Worm (Caenorhabditis elegans): ENCODE data around the gene arrd-14.

The arrd-14 gene

ce11 chrII:13715733-13716132 is 36.4 kb upstream of the arrd-14 start, which contains the start of gene zipt-2.3:
Gene zipt-2.3, minus strand, starts transcription at chrII:13715879.
- TF ChIP-seq dve-1 (tag; optimal IDR thresholded peaks at IDR 0.05): no peak
- TF ChIP-seq ceh-6 (GFP tag; optimal IDR thresholded peaks at IDR 0.05): no peak
- TF ChIP-seq pat-9 (tag; optimal IDR thresholded peaks at IDR 0.05): no peak
- TF ChIP-seq ama-1 (optimal IDR thresholded peaks at IDR 0.05): no peak
- no peak for TF ChIP-seq ceh-34 (tag; optimal IDR thresholded peaks at IDR 0.05)
- TF ChIP-seq sox-2 (GFP tag; IDR thresholded peaks at IDR 0.05): no peak
- TF ChIP-seq npax-4 (tag; optimal IDR thresholded peaks at IDR 0.05): no peak
- no peak for TF ChIP-seq ceh-48 (tag; optimal IDR thresholded peaks at IDR 0.05)
- TF ChIP-seq unc-86 (tag; optimal IDR thresholded peaks at IDR 0.05): no peak

DNA sequence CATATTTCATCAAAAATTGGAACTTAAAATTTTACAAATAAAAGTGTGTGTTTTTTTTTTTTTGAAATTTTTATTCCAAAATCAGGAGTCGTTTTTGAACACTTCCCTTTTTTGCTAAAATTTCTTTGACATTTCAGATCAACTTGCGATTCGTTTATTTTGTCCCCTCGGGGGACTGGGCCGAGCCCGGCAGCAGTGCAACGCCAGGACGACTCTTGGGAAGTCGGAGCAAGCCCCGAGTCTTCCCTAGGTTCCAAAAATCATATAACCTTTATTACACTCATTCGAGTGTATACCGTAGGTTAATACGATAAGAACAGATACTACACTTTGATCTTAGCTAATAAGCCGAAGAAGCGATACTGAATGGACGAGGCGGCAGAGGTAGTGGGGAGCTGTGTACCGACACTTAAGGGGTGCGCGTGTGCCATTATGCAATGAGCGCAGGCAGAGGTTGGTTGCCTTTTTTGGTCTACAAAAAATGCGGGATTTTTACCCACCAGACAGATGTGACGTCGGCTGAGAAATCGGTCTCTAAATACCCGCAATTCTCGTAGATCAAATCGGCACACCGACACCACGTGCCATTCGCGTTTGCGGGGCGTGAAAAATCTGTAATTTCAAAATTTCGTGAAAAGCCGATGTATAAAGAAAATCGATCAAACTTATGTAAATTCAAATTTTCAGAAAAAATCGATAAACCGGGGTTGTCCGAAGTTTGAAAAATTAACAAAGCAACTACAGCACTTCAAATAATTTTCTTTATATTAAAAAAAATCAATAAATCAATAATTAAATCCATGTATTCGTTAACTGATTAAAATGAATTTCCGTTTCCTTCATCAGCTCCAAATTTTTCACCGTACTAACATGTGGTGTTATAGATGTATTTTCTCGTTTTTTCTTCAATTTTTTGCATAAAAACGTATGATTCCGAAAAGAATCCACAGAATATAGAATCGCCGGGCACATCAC is 34.4 kb upstream of the arrd-14 start:
- TF ChIP-seq sox-2 (GFP tag; IDR thresholded peaks at IDR 0.05) (no peak), K02D7.2 (tag; optimal IDR thresholded peaks at IDR 0.05) (no peak), ceh-2 (tag; optimal IDR thresholded peaks at IDR 0.05) (no peak), npax-4 (tag; optimal IDR thresholded peaks at IDR 0.05) (no peak), syd-9 (tag; optimal IDR thresholded peaks at IDR 0.05) (no peak), hlh-6 (tag; optimal IDR thresholded peaks at IDR 0.05) (no peak), ceh-30 (tag; optimal IDR thresholded peaks at IDR 0.05) (no peak), C38D4.7 (GFP tag; optimal IDR thresholded peaks at IDR 0.05) (no peak), ceh-24 (tag; optimal IDR thresholded peaks at IDR 0.05) (no peak), hlh-8 (tag; optimal IDR thresholded peaks at IDR 0.05) (no peak), eyg-1 (tag; optimal IDR thresholded peaks at IDR 0.05) (no peak)

- TF ChIP-seq ceh-45 (GFP tag; IDR thresholded peaks at IDR 0.05) (0 out of 2 replicates have a peak, but pooled peaks have one; percentile 17), pat-9 (tag; optimal IDR thresholded peaks at IDR 0.05) (no peak)
Observed at ce11 chrII:13720650-13721049, 31.5 kb upstream of the arrd-14 start.

DNA sequence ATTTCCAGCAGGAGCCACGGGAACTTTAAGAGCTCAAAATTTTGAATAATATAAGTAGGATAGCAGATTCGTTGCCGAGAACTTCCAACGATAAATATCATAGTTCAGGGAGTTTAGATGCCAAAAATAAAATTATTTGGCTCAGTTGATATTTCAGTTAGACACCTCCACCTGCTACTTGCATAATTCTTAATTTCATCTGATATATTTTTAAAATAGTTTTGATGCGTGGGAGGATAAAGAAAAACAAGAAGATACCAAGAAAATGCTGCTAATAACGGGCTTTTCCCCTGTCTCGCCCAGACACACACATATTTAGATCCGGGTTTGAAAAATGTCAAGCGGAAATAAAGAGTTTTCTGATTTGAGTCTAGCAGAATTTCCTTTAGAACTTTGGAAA is 30.9 kb upstream of the arrd-14 start, which contains the start of gene sre-46:
sre-46 (minus strand) TSS at position 101 of the 400 bp plus-strand sequence.
- TF ChIP-seq K09A11.1 (tag; optimal IDR thresholded peaks at IDR 0.05; ENCODE audit: insufficient read depth): no peak
- TF ChIP-seq lin-11 (tag; optimal IDR thresholded peaks at IDR 0.05): no peak
- no peak for TF ChIP-seq ama-1 (optimal IDR thresholded peaks at IDR 0.05)
- TF ChIP-seq Y22D7AL.16 (tag; optimal IDR thresholded peaks at IDR 0.05): no peak
- TF ChIP-seq ceh-14 (tag; optimal IDR thresholded peaks at IDR 0.05): no peak
- no peak for TF ChIP-seq pat-9 (tag; optimal IDR thresholded peaks at IDR 0.05)

DNA sequence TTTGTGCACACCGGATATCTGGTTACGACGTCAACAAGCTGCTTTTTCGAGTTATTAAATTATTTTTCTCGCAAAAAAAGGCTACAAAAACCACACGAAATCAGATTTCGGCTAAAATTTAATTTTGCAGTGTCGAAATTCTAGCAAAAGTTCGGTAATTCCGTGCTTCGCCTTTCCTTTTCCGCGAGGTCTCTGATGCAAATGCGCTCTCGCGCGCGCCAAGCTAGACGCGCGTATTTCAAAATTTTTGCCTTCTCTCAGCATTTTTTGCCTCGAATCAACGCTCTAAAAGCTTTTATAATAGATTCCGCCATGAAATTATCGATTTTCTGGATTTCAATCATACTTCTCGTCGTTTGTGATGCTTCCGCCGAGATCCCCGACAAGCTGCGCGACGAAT is 29.4 kb upstream of the arrd-14 start, which contains the start of gene Y54G9A.5:
Y54G9A.5 (plus strand) TSS at position 245 of the 400 bp plus-strand sequence.
- TF ChIP-seq K09A11.1 (tag; optimal IDR thresholded peaks at IDR 0.05; ENCODE audit: insufficient read depth) (no peak), ahr-1 (tag; optimal IDR thresholded peaks at IDR 0.05) (no peak), ceh-31 (tag; optimal IDR thresholded peaks at IDR 0.05) (peak; percentile 12), C08G9.2 (tag; optimal IDR thresholded peaks at IDR 0.05) (peak; percentile 14)

- no peak for TF ChIP-seq sdc-2 (tag; optimal IDR thresholded peaks at IDR 0.05)
- TF ChIP-seq unc-86 (tag; optimal IDR thresholded peaks at IDR 0.05): no peak
- TF ChIP-seq ceh-14 (tag; optimal IDR thresholded peaks at IDR 0.05): no peak
- TF ChIP-seq fax-1 (tag; optimal IDR thresholded peaks at IDR 0.05): no peak
- no peak for TF ChIP-seq ceh-30 (tag; optimal IDR thresholded peaks at IDR 0.05)
- TF ChIP-seq ets-4 (tag; optimal IDR thresholded peaks at IDR 0.05): no peak
- no peak for TF ChIP-seq nfya-1 (tag; optimal IDR thresholded peaks at IDR 0.05)
- TF ChIP-seq ceh-24 (tag; optimal IDR thresholded peaks at IDR 0.05): no peak
- TF ChIP-seq rnt-1 (tag; optimal IDR thresholded peaks at IDR 0.05): no peak
- TF ChIP-seq pax-1 (tag; optimal IDR thresholded peaks at IDR 0.05): no peak
- no peak for TF ChIP-seq fkh-10 (GFP tag; optimal IDR thresholded peaks at IDR 0.05)
- TF ChIP-seq tbx-2 (tag; optimal IDR thresholded peaks at IDR 0.05): no peak
- no peak for TF ChIP-seq Y22D7AL.16 (tag; optimal IDR thresholded peaks at IDR 0.05)
- TF ChIP-seq F13H6.1 (tag; optimal IDR thresholded peaks at IDR 0.05): no peak
- TF ChIP-seq nhr-11 (tag; optimal IDR thresholded peaks at IDR 0.05): no peak
- no peak for TF ChIP-seq odd-2 (tag; optimal IDR thresholded peaks at IDR 0.05)
- TF ChIP-seq hlh-13 (GFP tag; optimal IDR thresholded peaks at IDR 0.05): no peak
- no peak for TF ChIP-seq pat-9 (tag; optimal IDR thresholded peaks at IDR 0.05)
- TF ChIP-seq pha-4 (tag; optimal IDR thresholded peaks at IDR 0.05): no peak
- TF ChIP-seq ceh-9 (tag; optimal IDR thresholded peaks at IDR 0.05): no peak
Observed at ce11 chrII:13723754-13724153, 28.4 kb upstream of the arrd-14 start.
